Fruit fly (Drosophila melanogaster): Measurements from ENCODE around the gene Cdc14.

dm6 chr2L:7813357-7813756 lies 2.9 kb upstream of the Cdc14 start:
- TF ChIP-seq h (optimal IDR thresholded peaks at IDR 0.05) (no peak), psq (optimal IDR thresholded peaks at IDR 0.05) (no peak), Sin3A (optimal IDR thresholded peaks at IDR 0.05) (no peak), ttk (optimal IDR thresholded peaks at IDR 0.05) (no peak), Myc (optimal IDR thresholded peaks at IDR 0.05) (no peak), insv (optimal IDR thresholded peaks at IDR 0.05) (no peak)
